Fruit fly (Drosophila melanogaster): Measurements from ENCODE around the gene klu.

dm6 chr3L:10967956-10968355 lies 41.0 kb downstream of the klu start:
- no peak for TF ChIP-seq CG8478 (optimal IDR thresholded peaks at IDR 0.05)
- no peak for TF ChIP-seq pan (optimal IDR thresholded peaks at IDR 0.05)
- TF ChIP-seq EcR (GFP tag; optimal IDR thresholded peaks at IDR 0.05) = no peak
- no peak for TF ChIP-seq usp (GFP tag; optimal IDR thresholded peaks at IDR 0.05)
- no peak for TF ChIP-seq psq (optimal IDR thresholded peaks at IDR 0.05)

All from whole organism.